Fruit fly (Drosophila melanogaster) whole organism, embryonic: ENCODE results near the gene dj-1beta.
A peak's percentile ranks its signal among the peaks of the same experiment; 100 is the strongest.

Source experiments
- Aef1 ChIP-seq: fragments of 200-800 bp; sonication (Bioruptor generic); IDR thresholded peaks from 3 replicates; pipeline ENCODE4 v1.3.6; 2022; ENCODE audit warnings: missing biosample characterization, missing genetic modification characterization
- CG1024 ChIP-seq: fragments of 200-800 bp; sonication (Bioruptor generic); IDR thresholded peaks from 2 replicates; pipeline ENCODE4 v1.3.6; 2022; ENCODE audit warnings: missing biosample characterization, missing genetic modification characterization
- CG12219 ChIP-seq: fragments of 200-800 bp; sonication (Bioruptor generic); optimal IDR thresholded peaks from 3 replicates; lab custom pipeline; 2018; ENCODE audit warnings: missing biosample characterization, mild to moderate bottlenecking, missing genetic modification characterization
- CG1233 ChIP-seq: fragments of 200-800 bp; sonication (Bioruptor generic); optimal IDR thresholded peaks from 4 replicates; lab custom pipeline; 2018; ENCODE audit warnings: missing biosample characterization, mild to moderate bottlenecking, missing genetic modification characterization
- CG12659 ChIP-seq: fragments of 200-800 bp; sonication (Bioruptor generic); optimal IDR thresholded peaks from 3 replicates; lab custom pipeline; 2017; ENCODE audit warnings: mild to moderate bottlenecking, missing biosample characterization, missing genetic modification reagents, missing genetic modification characterization
- CG12942 ChIP-seq: fragments of 200-800 bp; sonication (Bioruptor generic); optimal IDR thresholded peaks from 3 replicates; lab custom pipeline; 2016; ENCODE audit warnings: missing biosample characterization, missing genetic modification characterization
- CG13123 ChIP-seq: fragments of 200-800 bp; sonication (Bioruptor generic); optimal IDR thresholded peaks from 2 replicates; lab custom pipeline; 2016; ENCODE audit warnings: missing biosample characterization, missing genetic modification characterization
- CG13424 ChIP-seq: fragments of 200-800 bp; sonication (Bioruptor generic); optimal IDR thresholded peaks from 2 replicates; lab custom pipeline; 2019; ENCODE audit warnings: missing biosample characterization, mild to moderate bottlenecking, missing genetic modification characterization, moderate library complexity
- CG14965 ChIP-seq: fragments of 200-800 bp; sonication (Bioruptor generic); optimal IDR thresholded peaks from 2 replicates; lab custom pipeline; 2016; ENCODE audit warnings: missing biosample characterization, missing genetic modification characterization, borderline replicate concordance
- CG15011 ChIP-seq: fragments of 200-800 bp; sonication (Bioruptor generic); optimal IDR thresholded peaks from 3 replicates; lab custom pipeline; 2018; ENCODE audit warnings: missing biosample characterization, mild to moderate bottlenecking, missing genetic modification characterization
- CG15696 ChIP-seq: fragments of 200-800 bp; sonication (Bioruptor generic); optimal IDR thresholded peaks from 2 replicates; lab custom pipeline; 2019; ENCODE audit warnings: missing biosample characterization, mild to moderate bottlenecking, missing genetic modification characterization, moderate library complexity
- CG1602 ChIP-seq: fragments of 200-800 bp; sonication (Bioruptor generic); optimal IDR thresholded peaks from 3 replicates; lab custom pipeline; 2016; ENCODE audit warnings: missing biosample characterization, missing genetic modification characterization
- CG17802 ChIP-seq: fragments of 200-800 bp; sonication (Bioruptor generic); optimal IDR thresholded peaks from 2 replicates; lab custom pipeline; 2018; ENCODE audit warnings: missing biosample characterization, mild to moderate bottlenecking, missing genetic modification characterization, moderate library complexity
- CG18764 ChIP-seq: fragments of 200-800 bp; sonication (Bioruptor generic); optimal IDR thresholded peaks from 3 replicates; lab custom pipeline; 2016; ENCODE audit warnings: missing biosample characterization, missing genetic modification characterization
- CG2712 ChIP-seq: fragments of 200-800 bp; optimal IDR thresholded peaks from 3 replicates; lab custom pipeline; 2019; ENCODE audit warnings: missing biosample characterization, mild to moderate bottlenecking, missing genetic modification characterization, moderate library complexity
- CG3163 ChIP-seq: fragments of 200-800 bp; sonication (Bioruptor generic); optimal IDR thresholded peaks from 3 replicates; lab custom pipeline; 2016; ENCODE audit warnings: missing biosample characterization, missing genetic modification characterization
- CG32767 ChIP-seq: fragments of 200-800 bp; sonication (Bioruptor generic); IDR thresholded peaks from 2 replicates; pipeline ENCODE4 v1.3.6; 2022; ENCODE audit warnings: missing biosample characterization, missing genetic modification characterization
- CG3847 ChIP-seq: fragments of 200-800 bp; sonication (Bioruptor generic); IDR thresholded peaks from 2 replicates; pipeline ENCODE4 v1.3.6; 2022; ENCODE audit warnings: missing biosample characterization, missing genetic modification characterization
- CG4854 ChIP-seq: fragments of 200-800 bp; sonication (Bioruptor generic); optimal IDR thresholded peaks from 2 replicates; lab custom pipeline; 2016; ENCODE audit warnings: missing biosample characterization, missing genetic modification characterization, inconsistent platforms
- CG5180 ChIP-seq: fragments of 200-800 bp; sonication (Bioruptor generic); optimal IDR thresholded peaks from 3 replicates; lab custom pipeline; 2017; ENCODE audit warnings: missing biosample characterization, missing genetic modification characterization, mild to moderate bottlenecking, moderate library complexity, missing genetic modification reagents
- CG6175 ChIP-seq: fragments of 200-800 bp; sonication (Bioruptor generic); IDR thresholded peaks from 3 replicates; pipeline ENCODE4 v1.3.6; 2022; ENCODE audit warnings: missing biosample characterization, missing genetic modification characterization
- CG7271 ChIP-seq: fragments of 200-800 bp; sonication (Bioruptor generic); optimal IDR thresholded peaks from 2 replicates; lab custom pipeline; 2018; ENCODE audit warnings: missing biosample characterization, mild to moderate bottlenecking, missing genetic modification characterization, moderate library complexity
- CG7987 ChIP-seq: fragments of 200-800 bp; sonication (Bioruptor generic); optimal IDR thresholded peaks from 2 replicates; lab custom pipeline; 2018; ENCODE audit warnings: missing biosample characterization, mild to moderate bottlenecking, missing genetic modification characterization, moderate library complexity
- CG8359 ChIP-seq: fragments of 200-800 bp; sonication (Bioruptor generic); optimal IDR thresholded peaks from 2 replicates; lab custom pipeline; 2017; ENCODE audit warnings: missing biosample characterization, mild to moderate bottlenecking, missing genetic modification characterization, borderline replicate concordance
- Deaf1 ChIP-seq: fragments of 200-800 bp; optimal IDR thresholded peaks from 3 replicates; lab custom pipeline; 2019; ENCODE audit warnings: missing biosample characterization, mild to moderate bottlenecking, missing genetic modification characterization, moderate library complexity
- E2f2 ChIP-seq: fragments of 200-800 bp; sonication (Bioruptor generic); IDR thresholded peaks from 2 replicates; pipeline ENCODE4 v1.3.6; 2022; ENCODE audit warnings: missing biosample characterization, missing genetic modification characterization
- Ets65A ChIP-seq: fragments of 200-800 bp; sonication (Bioruptor generic); peaks from one replicate; lab custom pipeline; 2016; ENCODE audit warnings: missing biosample characterization, missing genetic modification characterization
- Fer3 ChIP-seq: fragments of 200-800 bp; sonication (Bioruptor generic); optimal IDR thresholded peaks from 2 replicates; lab custom pipeline; 2018; ENCODE audit warnings: missing biosample characterization, mild to moderate bottlenecking, missing genetic modification characterization, moderate library complexity
- Max ChIP-seq: fragments of 200-800 bp; sonication (Bioruptor generic); optimal IDR thresholded peaks from 2 replicates; lab custom pipeline; 2016; ENCODE audit warnings: missing biosample characterization, mild to moderate bottlenecking, missing genetic modification characterization
- NFAT ChIP-seq: fragments of 200-800 bp; sonication (Bioruptor generic); IDR thresholded peaks from 2 replicates; pipeline ENCODE4 v1.3.6; 2022; ENCODE audit warnings: missing biosample characterization, missing genetic modification characterization
- Oli ChIP-seq: fragments of 200-800 bp; sonication (Bioruptor generic); optimal IDR thresholded peaks from 2 replicates; lab custom pipeline; 2018; ENCODE audit warnings: missing biosample characterization, mild to moderate bottlenecking, missing genetic modification characterization, moderate library complexity
- Opbp ChIP-seq: fragments of 200-800 bp; sonication (Bioruptor generic); IDR thresholded peaks from 3 replicates; pipeline ENCODE4 v1.3.6; 2022; ENCODE audit warnings: missing biosample characterization, missing genetic modification characterization; ENCODE audit not compliant: partially characterized antibody
- Sry-β ChIP-seq: fragments of 200-800 bp; sonication (Bioruptor generic); optimal IDR thresholded peaks from 2 replicates; lab custom pipeline; 2018; ENCODE audit warnings: missing biosample characterization, mild to moderate bottlenecking, missing genetic modification characterization, moderate library complexity
- Xbp1 ChIP-seq: fragments of 200-800 bp; sonication (Bioruptor generic); optimal IDR thresholded peaks from 3 replicates; lab custom pipeline; 2016; ENCODE audit warnings: missing biosample characterization, mild to moderate bottlenecking, missing genetic modification characterization
- bbx ChIP-seq: fragments of 200-800 bp; sonication (Bioruptor generic); IDR thresholded peaks from 2 replicates; pipeline ENCODE4 v1.3.6; 2022; ENCODE audit warnings: missing biosample characterization, missing genetic modification characterization; ENCODE audit not compliant: partially characterized antibody
- bcd ChIP-seq: fragments of 200-800 bp; sonication (Bioruptor generic); optimal IDR thresholded peaks from 2 replicates; lab custom pipeline; 2017; ENCODE audit warnings: missing biosample characterization, mild to moderate bottlenecking, missing genetic modification characterization
- bigmax ChIP-seq: fragments of 200-800 bp; sonication (Bioruptor generic); optimal IDR thresholded peaks from 2 replicates; lab custom pipeline; 2018; ENCODE audit warnings: missing biosample characterization, mild to moderate bottlenecking, missing genetic modification characterization
- bowl ChIP-seq: fragments of 200-800 bp; sonication (Bioruptor generic); IDR thresholded peaks from 2 replicates; pipeline ENCODE4 v1.3.6; 2022; ENCODE audit warnings: missing biosample characterization, missing genetic modification characterization
- btn ChIP-seq: fragments of 200-800 bp; sonication (Bioruptor generic); optimal IDR thresholded peaks from 2 replicates; lab custom pipeline; 2016; ENCODE audit warnings: missing biosample characterization, missing genetic modification characterization
- ems ChIP-seq: fragments of 200-800 bp; sonication (Bioruptor generic); optimal IDR thresholded peaks from 3 replicates; lab custom pipeline; 2016; ENCODE audit warnings: missing biosample characterization, missing genetic modification characterization
- kah ChIP-seq: fragments of 200-800 bp; sonication (Bioruptor generic); optimal IDR thresholded peaks from 2 replicates; lab custom pipeline; 2018; ENCODE audit warnings: missing biosample characterization, mild to moderate bottlenecking, missing genetic modification characterization
- lab ChIP-seq: fragments of 200-800 bp; sonication (Bioruptor generic); optimal IDR thresholded peaks from 3 replicates; lab custom pipeline; 2017; ENCODE audit warnings: missing biosample characterization, missing genetic modification characterization, mild to moderate bottlenecking, moderate library complexity, missing genetic modification reagents
- maf-S ChIP-seq: fragments of 200-800 bp; sonication (Bioruptor generic); optimal IDR thresholded peaks from 2 replicates; lab custom pipeline; 2016; ENCODE audit warnings: missing biosample characterization, missing genetic modification characterization
- mirr ChIP-seq: fragments of 200-800 bp; sonication (Bioruptor generic); optimal IDR thresholded peaks from 3 replicates; lab custom pipeline; 2018; ENCODE audit warnings: missing biosample characterization, mild to moderate bottlenecking, missing genetic modification characterization
- org-1 ChIP-seq: fragments of 200-800 bp; sonication (Bioruptor generic); optimal IDR thresholded peaks from 2 replicates; lab custom pipeline; 2017; ENCODE audit warnings: missing biosample characterization, missing genetic modification characterization
- pb ChIP-seq: fragments of 200-800 bp; sonication (Bioruptor generic); optimal IDR thresholded peaks from 3 replicates; lab custom pipeline; 2016; ENCODE audit warnings: missing biosample characterization, missing genetic modification characterization
- slbo ChIP-seq: fragments of 200-800 bp; sonication (Bioruptor generic); IDR thresholded peaks from 2 replicates; pipeline ENCODE4 v1.3.6; 2022; ENCODE audit warnings: missing biosample characterization, missing genetic modification characterization
- zf30C ChIP-seq: fragments of 200-800 bp; sonication (Bioruptor generic); optimal IDR thresholded peaks from 3 replicates; lab custom pipeline; 2018; ENCODE audit warnings: missing biosample characterization, mild to moderate bottlenecking, missing genetic modification characterization

dj-1beta gene

dm6 chr3R:30803815-30804515 is 3.0 kb upstream of the dj-1beta start (continued):
- TF ChIP-seq bbx, result 0 out of 2 replicates have a peak, but pooled peaks have one; percentile 18
- TF ChIP-seq, all 482 proteins: peak for 102

- no peak for TF ChIP-seq CG5180 (GFP tag; lab: Kevin White, UChicago)
- TF ChIP-seq CG32767, result no peak
- TF ChIP-seq CG3847 (GFP tag; lab: Robert Waterston, UW), result no peak
- no peak for TF ChIP-seq Deaf1 (tag; lab: Kevin White, UChicago)
- no peak for TF ChIP-seq CG1233 (GFP tag; lab: Kevin White, UChicago)
- no peak for TF ChIP-seq E2f2 (GFP tag; lab: Robert Waterston, UW)
- TF ChIP-seq CG13123 (GFP tag; lab: Kevin White, UChicago), result no peak
- TF ChIP-seq Ets65A (GFP tag; lab: Kevin White, UChicago), result no peak
- no peak for TF ChIP-seq ems (GFP tag; lab: Kevin White, UChicago)
- no peak for TF ChIP-seq CG1602 (GFP tag; lab: Kevin White, UChicago)
- TF ChIP-seq Sry-β, result no peak
- TF ChIP-seq CG12659, result no peak
- no peak for TF ChIP-seq CG12942
- no peak for TF ChIP-seq CG14965 (GFP tag; lab: Kevin White, UChicago)
- TF ChIP-seq mirr (GFP tag; lab: Kevin White, UChicago), result no peak
- 0 out of 2 replicates have a peak, but pooled peaks have one; percentile 15 for TF ChIP-seq CG1024 (GFP tag; lab: Robert Waterston, UW)
- TF ChIP-seq Fer3, result peak; percentile 1
- no peak for TF ChIP-seq CG15011 (GFP tag; lab: Kevin White, UChicago)
- no peak for TF ChIP-seq CG17802 (tag; lab: Kevin White, UChicago)
- no peak for TF ChIP-seq btn (GFP tag; lab: Kevin White, UChicago)
- no peak for TF ChIP-seq bowl (GFP tag; lab: Robert Waterston, UW)
- peak; percentile 30; the same call in 1 of the 2 replicates for TF ChIP-seq slbo (GFP tag; lab: Robert Waterston, UW)
- TF ChIP-seq bcd (GFP tag; lab: Kevin White, UChicago), result no peak
- no peak for TF ChIP-seq CG7987 (GFP tag; lab: Kevin White, UChicago)
- no peak for TF ChIP-seq CG8359 (GFP tag; lab: Kevin White, UChicago)
- TF ChIP-seq Oli (tag; lab: Kevin White, UChicago), result peak; percentile 40
- no peak for TF ChIP-seq NFAT (GFP tag; lab: Robert Waterston, UW)
- TF ChIP-seq CG6175 (GFP tag; lab: Robert Waterston, UW), result no peak
- TF ChIP-seq Aef1, result no peak
- peak; percentile 45 for TF ChIP-seq CG13424 (tag; lab: Kevin White, UChicago)
- TF ChIP-seq CG12219, result no peak
- no peak for TF ChIP-seq kah (GFP tag; lab: Kevin White, UChicago)
- no peak for TF ChIP-seq maf-S (GFP tag; lab: Kevin White, UChicago)
- TF ChIP-seq pb (GFP tag; lab: Kevin White, UChicago), result no peak
- TF ChIP-seq lab (GFP tag; lab: Kevin White, UChicago), result peak; percentile 28
- no peak for TF ChIP-seq zf30C (GFP tag; lab: Kevin White, UChicago)
- TF ChIP-seq CG15696 (tag; lab: Kevin White, UChicago), result peak; percentile 21
- no peak for TF ChIP-seq bigmax (GFP tag; lab: Kevin White, UChicago)
- no peak for TF ChIP-seq CG4854
- no peak for TF ChIP-seq CG3163 (GFP tag; lab: Kevin White, UChicago)
- TF ChIP-seq Opbp (GFP tag; lab: Robert Waterston, UW), result no peak
- no peak for TF ChIP-seq org-1
- TF ChIP-seq Max, result no peak
- no peak for TF ChIP-seq CG18764 (GFP tag; lab: Kevin White, UChicago)
- TF ChIP-seq Xbp1, result peak; percentile 20
- TF ChIP-seq CG2712, result peak; percentile 38
- TF ChIP-seq CG7271 (tag; lab: Kevin White, UChicago), result no peak
Measured at dm6 chr3R:30805196-30805595, 1.7 kb upstream of the dj-1beta start.
